Fruit fly (Drosophila melanogaster): ENCODE results near the gene CG45084.

CG45084 gene

DNA sequence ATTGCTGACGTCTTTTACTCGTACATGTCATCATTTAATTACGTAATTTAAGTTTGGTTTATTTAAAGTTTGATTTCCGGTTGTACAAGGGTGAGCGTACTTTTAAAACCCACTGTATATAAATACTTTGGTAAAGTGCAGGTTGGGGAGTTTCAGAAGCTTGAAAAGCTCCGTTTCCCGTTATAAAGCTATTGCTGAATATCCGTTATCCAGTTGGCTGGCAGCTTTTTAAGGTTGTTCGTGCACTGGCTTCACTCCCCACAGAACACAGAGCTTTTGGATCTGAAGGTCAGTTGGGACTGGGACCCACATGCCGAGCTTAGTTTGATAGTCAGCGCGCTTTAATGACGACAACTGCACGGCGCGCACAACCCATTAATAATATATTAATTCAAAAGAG lies at the start of gene CG45084, which contains the start of gene BicC:
Gene CG45084 (plus strand): TSS at position 321 of the 400 bp plus-strand sequence.
Gene BicC (plus strand): TSS at position 321 of the 400 bp plus-strand sequence.
- TF ChIP-seq rgr (GFP tag; optimal IDR thresholded peaks at IDR 0.05), result no peak
- TF ChIP-seq Rel (GFP tag; optimal IDR thresholded peaks at IDR 0.05), result no peak
- TF ChIP-seq Rel (tag; optimal IDR thresholded peaks at IDR 0.05), result no peak
- TF ChIP-seq ey (GFP tag; optimal IDR thresholded peaks at IDR 0.05), result no peak

DNA sequence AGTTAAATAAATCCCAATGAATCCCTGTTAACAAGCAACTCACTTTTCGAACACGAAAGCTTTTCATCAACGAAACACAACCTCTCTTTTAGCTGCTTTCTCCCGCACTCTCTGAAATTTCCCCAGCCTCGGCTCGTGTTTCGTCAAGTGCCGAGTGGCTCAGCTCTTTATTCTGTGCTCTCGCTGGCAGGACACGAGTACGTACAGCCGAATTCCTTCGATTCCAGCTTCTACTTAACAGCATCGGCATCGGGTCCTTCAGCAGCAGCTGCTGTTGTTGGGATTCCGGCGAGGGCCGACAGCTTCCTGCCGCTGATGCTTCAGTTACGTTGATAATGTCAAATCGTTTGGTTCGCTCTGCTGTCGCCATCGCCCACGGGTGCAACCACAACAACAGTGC lies 41.6 kb upstream of the CG45084 start, which contains the start of gene beat-Ic:
Gene beat-Ic (plus strand): TSS at position 93 of the 400 bp plus-strand sequence.
- no peak for TF ChIP-seq Dfd (GFP tag; optimal IDR thresholded peaks at IDR 0.05)
- no peak for TF ChIP-seq fru (GFP tag; optimal IDR thresholded peaks at IDR 0.05)
- TF ChIP-seq usp (GFP tag; optimal IDR thresholded peaks at IDR 0.05), result no peak
- TF ChIP-seq jim (GFP tag; optimal IDR thresholded peaks at IDR 0.05), result no peak
- no peak for TF ChIP-seq Vsx2 (GFP tag; optimal IDR thresholded peaks at IDR 0.05; ENCODE audit: partially characterized antibody)
- TF ChIP-seq ey (GFP tag; optimal IDR thresholded peaks at IDR 0.05), result no peak
- no peak for TF ChIP-seq Myc (optimal IDR thresholded peaks at IDR 0.05)
- TF ChIP-seq rgr (GFP tag; optimal IDR thresholded peaks at IDR 0.05), result no peak
- no peak for TF ChIP-seq h (GFP tag; optimal IDR thresholded peaks at IDR 0.05)
- no peak for TF ChIP-seq Sp1 (GFP tag; optimal IDR thresholded peaks at IDR 0.05)
- TF ChIP-seq sage (GFP tag; optimal IDR thresholded peaks at IDR 0.05), result no peak
- no peak for TF ChIP-seq Abd-B (GFP tag; optimal IDR thresholded peaks at IDR 0.05)
- TF ChIP-seq br (GFP tag; optimal IDR thresholded peaks at IDR 0.05), result no peak
- no peak for TF ChIP-seq psq (GFP tag; optimal IDR thresholded peaks at IDR 0.05)
- no peak for TF ChIP-seq brk (GFP tag; optimal IDR thresholded peaks at IDR 0.05)
- TF ChIP-seq N (GFP tag; optimal IDR thresholded peaks at IDR 0.05), result no peak
- TF ChIP-seq woc (GFP tag; optimal IDR thresholded peaks at IDR 0.05), result no peak

DNA sequence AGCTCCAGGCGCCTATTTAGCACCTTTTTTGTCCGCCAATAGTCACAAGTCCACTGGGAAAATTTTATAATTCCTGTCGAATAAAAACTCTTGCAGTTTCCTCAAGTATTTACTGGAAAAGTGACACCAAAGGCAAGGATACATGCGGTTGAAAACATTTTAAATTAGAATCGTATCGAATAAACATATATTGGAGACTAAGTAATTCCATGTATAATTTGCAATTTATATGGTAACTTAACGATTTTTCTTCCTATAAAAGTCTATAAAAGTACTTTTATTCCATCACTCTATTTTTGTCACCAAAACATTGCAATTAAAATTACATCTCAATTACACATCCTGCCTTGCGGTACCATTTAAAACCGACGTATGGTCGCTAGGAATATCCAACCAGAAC lies 38.3 kb upstream of the CG45084 start, which contains the start of gene CG34167:
Gene CG34167 (minus strand): TSS at position 101 of the 400 bp plus-strand sequence.
- TF ChIP-seq OdsH (GFP tag; optimal IDR thresholded peaks at IDR 0.05), result no peak
- TF ChIP-seq Jra (GFP tag; optimal IDR thresholded peaks at IDR 0.05), result no peak
- TF ChIP-seq dl (GFP tag; optimal IDR thresholded peaks at IDR 0.05; ENCODE audit: insufficient read depth in 1 of 2, partially characterized antibody in 2 of 2), result no peak
- no peak for TF ChIP-seq brk (GFP tag; optimal IDR thresholded peaks at IDR 0.05)
- no peak for TF ChIP-seq lola (GFP tag; optimal IDR thresholded peaks at IDR 0.05)
- TF ChIP-seq dmrt93B (GFP tag; optimal IDR thresholded peaks at IDR 0.05), result no peak
- no peak for TF ChIP-seq Abd-B (GFP tag; optimal IDR thresholded peaks at IDR 0.05)
- no peak for TF ChIP-seq woc (GFP tag; optimal IDR thresholded peaks at IDR 0.05)
- no peak for TF ChIP-seq ey (GFP tag; optimal IDR thresholded peaks at IDR 0.05)
- TF ChIP-seq Vsx2 (GFP tag; optimal IDR thresholded peaks at IDR 0.05; ENCODE audit: partially characterized antibody), result no peak
- no peak for TF ChIP-seq Dif (GFP tag; optimal IDR thresholded peaks at IDR 0.05; ENCODE audit: partially characterized antibody)
- TF ChIP-seq CG9705 (GFP tag; optimal IDR thresholded peaks at IDR 0.05), result no peak
- no peak for TF ChIP-seq HLH106 (tag; optimal IDR thresholded peaks at IDR 0.05)
- no peak for TF ChIP-seq Hnf4 (GFP tag; optimal IDR thresholded peaks at IDR 0.05)
- TF ChIP-seq Mio (GFP tag; optimal IDR thresholded peaks at IDR 0.05), result no peak

DNA sequence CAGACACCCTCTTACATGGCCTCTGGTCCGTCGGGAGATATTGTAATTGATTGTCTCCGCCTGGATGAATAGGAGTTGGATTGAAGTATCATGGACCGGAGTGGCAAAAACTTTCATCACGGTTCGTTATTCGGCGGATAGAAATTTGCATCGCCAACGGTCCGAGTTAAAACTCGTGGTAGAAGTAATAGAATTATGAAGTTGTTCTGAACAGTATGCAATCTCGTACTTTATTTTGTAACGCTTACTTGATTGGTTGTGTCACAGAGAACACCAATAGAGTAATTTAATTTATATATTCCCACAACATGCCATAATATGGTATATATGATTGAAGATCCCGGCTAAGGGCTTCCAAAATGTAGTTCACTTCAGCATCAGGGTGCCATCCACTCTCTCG lies 37.8 kb upstream of the CG45084 start, which contains the start of the genes CG13245 and CG43816:
Gene CG13245 (plus strand): TSS at position 301 of the 400 bp plus-strand sequence.
Gene CG43816 (plus strand): TSS at position 301 of the 400 bp plus-strand sequence.
- TF ChIP-seq fru (GFP tag; optimal IDR thresholded peaks at IDR 0.05) (no peak), tai (GFP tag; optimal IDR thresholded peaks at IDR 0.05) (no peak), woc (GFP tag; optimal IDR thresholded peaks at IDR 0.05) (no peak), OdsH (GFP tag; optimal IDR thresholded peaks at IDR 0.05) (no peak), pan (optimal IDR thresholded peaks at IDR 0.05) (no peak), Hnf4 (GFP tag; optimal IDR thresholded peaks at IDR 0.05) (no peak), ey (GFP tag; optimal IDR thresholded peaks at IDR 0.05) (no peak), Dfd (GFP tag; optimal IDR thresholded peaks at IDR 0.05) (no peak), Vsx2 (GFP tag; optimal IDR thresholded peaks at IDR 0.05; ENCODE audit: partially characterized antibody) (no peak), Sp1 (GFP tag; optimal IDR thresholded peaks at IDR 0.05) (no peak), HLH106 (tag; optimal IDR thresholded peaks at IDR 0.05) (no peak)

DNA sequence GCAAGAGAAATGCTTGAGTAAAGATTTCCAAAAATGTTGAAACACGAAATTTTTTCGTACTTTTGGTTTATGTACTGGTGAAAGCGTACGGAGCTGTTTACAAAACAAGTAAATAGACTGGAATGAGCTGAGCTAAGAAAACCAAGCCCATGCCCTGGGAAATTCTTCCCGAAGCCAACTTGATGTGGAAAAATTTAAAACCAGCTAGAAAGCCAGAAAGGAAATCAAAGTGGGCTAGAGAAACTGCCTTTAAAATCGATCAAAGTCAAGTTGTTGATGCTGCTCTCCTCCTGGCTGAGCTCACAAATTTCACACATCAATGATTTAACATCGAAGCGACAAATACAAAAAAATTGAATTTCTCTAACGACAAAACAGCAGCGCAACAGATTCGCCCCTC lies 35.7 kb upstream of the CG45084 start, which contains the start of gene CG31820:
Gene CG31820 (minus strand): TSS at position 101 of the 400 bp plus-strand sequence.
- no peak for TF ChIP-seq CG9705 (GFP tag; optimal IDR thresholded peaks at IDR 0.05)
- no peak for TF ChIP-seq br (GFP tag; optimal IDR thresholded peaks at IDR 0.05)
- no peak for TF ChIP-seq Dfd (GFP tag; optimal IDR thresholded peaks at IDR 0.05)
- TF ChIP-seq usp (GFP tag; optimal IDR thresholded peaks at IDR 0.05), result no peak
- no peak for TF ChIP-seq Dif (GFP tag; optimal IDR thresholded peaks at IDR 0.05; ENCODE audit: partially characterized antibody)
- TF ChIP-seq lola (GFP tag; optimal IDR thresholded peaks at IDR 0.05), result no peak
- TF ChIP-seq dl (GFP tag; optimal IDR thresholded peaks at IDR 0.05; ENCODE audit: insufficient read depth in 1 of 2, partially characterized antibody in 2 of 2), result no peak
- no peak for TF ChIP-seq Hr83 (GFP tag; optimal IDR thresholded peaks at IDR 0.05; ENCODE audit: poor library complexity, severe bottlenecking)
- no peak for TF ChIP-seq pan (optimal IDR thresholded peaks at IDR 0.05)
- no peak for TF ChIP-seq woc (GFP tag; optimal IDR thresholded peaks at IDR 0.05)
- TF ChIP-seq Mio (GFP tag; optimal IDR thresholded peaks at IDR 0.05), result no peak
- TF ChIP-seq ey (GFP tag; optimal IDR thresholded peaks at IDR 0.05), result no peak
- TF ChIP-seq sv (GFP tag; optimal IDR thresholded peaks at IDR 0.05), result no peak
